Fruit fly (Drosophila melanogaster): ENCODE measurements around the gene CG33725.

The CG33725 gene

DNA sequence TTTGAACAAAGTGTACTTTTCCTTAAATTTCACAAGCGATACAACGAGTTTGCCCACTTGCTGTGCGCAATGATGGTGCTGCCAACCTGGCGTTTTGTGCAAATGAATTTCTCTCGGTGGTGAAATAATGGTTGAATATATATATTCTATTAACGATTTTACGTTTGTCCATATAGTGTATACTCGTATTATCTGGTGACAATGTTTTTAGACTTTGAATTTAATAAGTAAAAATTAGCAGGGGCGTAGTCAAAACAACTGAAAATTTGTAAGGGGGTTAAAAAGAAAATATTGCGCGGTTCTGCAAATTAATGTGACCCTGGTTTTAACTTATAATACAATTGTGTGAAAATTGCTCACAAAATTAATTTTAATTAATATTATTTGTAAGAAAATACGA lies 41.5 kb downstream of the CG33725 start, which contains the start of the genes ver and Gcn5 (continued):
- peak; percentile 63 for TF ChIP-seq btn (GFP tag; optimal IDR thresholded peaks at IDR 0.05)
- TF ChIP-seq CG11560 (tag; IDR thresholded peaks at IDR 0.05): peak; percentile 78; the same call in 2 of the 3 replicates
- TF ChIP-seq HLHmδ (GFP tag; optimal IDR thresholded peaks at IDR 0.05): no peak
- TF ChIP-seq Optix (GFP tag; IDR thresholded peaks at IDR 0.05): peak; percentile 87

- TF ChIP-seq CG5245 (GFP tag; optimal IDR thresholded peaks at IDR 0.05) (peak; percentile 57), nerfin-1 (tag; optimal IDR thresholded peaks at IDR 0.05) (peak; percentile 33), CG18764 (GFP tag; optimal IDR thresholded peaks at IDR 0.05) (peak; percentile 15), CG17912 (GFP tag; optimal IDR thresholded peaks at IDR 0.05) (peak; percentile 49), Hr3 (GFP tag; optimal IDR thresholded peaks at IDR 0.05) (no peak), CG7987 (GFP tag; optimal IDR thresholded peaks at IDR 0.05) (peak; percentile 76), CG13296 (GFP tag; optimal IDR thresholded peaks at IDR 0.05) (peak; percentile 64), mirr (GFP tag; optimal IDR thresholded peaks at IDR 0.05) (peak; percentile 61), CG17612 (GFP tag; IDR thresholded peaks at IDR 0.05) (no peak), CG13775 (GFP tag; optimal IDR thresholded peaks at IDR 0.05) (peak; percentile 38), HLH3B (GFP tag; IDR thresholded peaks at IDR 0.05) (no peak), CG14441 (GFP tag; IDR thresholded peaks at IDR 0.05) (no peak), Pdp1 (GFP tag; optimal IDR thresholded peaks at IDR 0.05) (peak in 1 of 2 experiments; percentile 53), tna (GFP tag; IDR thresholded peaks at IDR 0.05; ENCODE audit: partially characterized antibody) (no peak), hb (GFP tag; IDR thresholded peaks at IDR 0.05; ENCODE audit: partially characterized antibody) (no peak), CG7357 (GFP tag; IDR thresholded peaks at IDR 0.05) (no peak), CG7963 (GFP tag; IDR thresholded peaks at IDR 0.05; ENCODE audit: partially characterized antibody) (no peak), Camta (GFP tag; optimal IDR thresholded peaks at IDR 0.05) (peak; percentile 15), Sry-δ (GFP tag; optimal IDR thresholded peaks at IDR 0.05) (no peak), Spps (tag; optimal IDR thresholded peaks at IDR 0.05) (peak; percentile 30), Doc3 (GFP tag; IDR thresholded peaks at IDR 0.05; ENCODE audit: partially characterized antibody) (no peak), Oaz (GFP tag; IDR thresholded peaks at IDR 0.05) (no peak), kah (GFP tag; optimal IDR thresholded peaks at IDR 0.05) (peak; percentile 43), gcm2 (GFP tag; optimal IDR thresholded peaks at IDR 0.05) (no peak), CG16813 (GFP tag; IDR thresholded peaks at IDR 0.05; ENCODE audit: partially characterized antibody) (no peak), Dfd (GFP tag; optimal IDR thresholded peaks at IDR 0.05) (no peak), CG12104 (GFP tag; optimal IDR thresholded peaks at IDR 0.05) (no peak), CG9437 (GFP tag; optimal IDR thresholded peaks at IDR 0.05) (no peak), mam (GFP tag; optimal IDR thresholded peaks at IDR 0.05) (no peak), CG32772 (GFP tag; IDR thresholded peaks at IDR 0.05) (no peak), ATbp (GFP tag; optimal IDR thresholded peaks at IDR 0.05) (no peak), mld (GFP tag; IDR thresholded peaks at IDR 0.05; ENCODE audit: partially characterized antibody) (no peak), Sox102F (GFP tag; optimal IDR thresholded peaks at IDR 0.05) (peak; percentile 31), ato (GFP tag; IDR thresholded peaks at IDR 0.05; ENCODE audit: partially characterized antibody) (no peak), CG34376 (GFP tag; optimal IDR thresholded peaks at IDR 0.05) (peak; percentile 29), CTCF (GFP tag; optimal IDR thresholded peaks at IDR 0.05) (peak; percentile 95), CG15696 (tag; optimal IDR thresholded peaks at IDR 0.05) (peak; percentile 18), Antp (GFP tag; optimal IDR thresholded peaks at IDR 0.05) (no peak), pb (GFP tag; optimal IDR thresholded peaks at IDR 0.05) (no peak), CG10209 (GFP tag; optimal IDR thresholded peaks at IDR 0.05) (no peak), CG7372 (GFP tag; IDR thresholded peaks at IDR 0.05) (no peak), NC2β (GFP tag; optimal IDR thresholded peaks at IDR 0.05) (peak; percentile 3), sisA (GFP tag; IDR thresholded peaks at IDR 0.05) (no peak), CG9727 (GFP tag; optimal IDR thresholded peaks at IDR 0.05) (peak; percentile 55), CG18619 (GFP tag; optimal IDR thresholded peaks at IDR 0.05) (no peak)
Observed at dm6 chr3L:12526433-12527113, 44.2 kb downstream of the CG33725 start, which contains the start of gene eIF2beta. Gene eIF2beta, minus strand, starts transcription at chr3L:12526731.
